Fruit fly (Drosophila melanogaster) whole organism, embryonic: Measurements from ENCODE around the gene mRpL3.

Source experiments
- Antp ChIP-seq: fragments of 200-800 bp; sonication (Bioruptor generic); optimal IDR thresholded peaks from 3 replicates; lab custom pipeline; 2016; ENCODE audit warnings: missing biosample characterization, missing genetic modification characterization
- CG10267 ChIP-seq: fragments of 200-800 bp; sonication (Bioruptor generic); optimal IDR thresholded peaks from 2 replicates; lab custom pipeline; 2018; ENCODE audit warnings: missing biosample characterization, mild to moderate bottlenecking, missing genetic modification characterization, moderate library complexity
- CG10321 ChIP-seq: fragments of 200-800 bp; sonication (Bioruptor generic); IDR thresholded peaks from 2 replicates; pipeline ENCODE4 v1.3.6; 2022; ENCODE audit warnings: missing biosample characterization, missing genetic modification characterization
- CG10431 ChIP-seq: fragments of 200-800 bp; sonication (Bioruptor generic); optimal IDR thresholded peaks from 3 replicates; lab custom pipeline; 2018; ENCODE audit warnings: missing biosample characterization, mild to moderate bottlenecking, missing genetic modification characterization
- CG11560 ChIP-seq: fragments of 200-800 bp; sonication (Bioruptor generic); IDR thresholded peaks from 3 replicates; pipeline ENCODE4 v1.3.6; 2022; ENCODE audit warnings: missing biosample characterization, missing genetic modification characterization
- CG12155 ChIP-seq: fragments of 200-800 bp; sonication (Bioruptor generic); optimal IDR thresholded peaks from 3 replicates; lab custom pipeline; 2016; ENCODE audit warnings: missing biosample characterization, missing genetic modification characterization
- CG13287 ChIP-seq: fragments of 200-800 bp; sonication (Bioruptor generic); IDR thresholded peaks from 2 replicates; pipeline ENCODE4 v1.3.6; 2022; ENCODE audit warnings: missing biosample characterization, missing genetic modification characterization; ENCODE audit not compliant: partially characterized antibody
- CG1647 ChIP-seq: fragments of 200-800 bp; sonication (Bioruptor generic); optimal IDR thresholded peaks from 3 replicates; lab custom pipeline; 2016; ENCODE audit warnings: missing biosample characterization, missing genetic modification characterization
- CG16813 ChIP-seq: fragments of 200-800 bp; sonication (Bioruptor generic); IDR thresholded peaks from 3 replicates; pipeline ENCODE4 v1.3.6; 2022; ENCODE audit warnings: missing biosample characterization, missing genetic modification characterization; ENCODE audit not compliant: partially characterized antibody
- CG17186 ChIP-seq: fragments of 200-800 bp; sonication (Bioruptor generic); optimal IDR thresholded peaks from 3 replicates; lab custom pipeline; 2017; ENCODE audit warnings: missing biosample characterization, missing genetic modification reagents, missing genetic modification characterization
- CG32767 ChIP-seq: fragments of 200-800 bp; sonication (Bioruptor generic); IDR thresholded peaks from 2 replicates; pipeline ENCODE4 v1.3.6; 2022; ENCODE audit warnings: missing biosample characterization, missing genetic modification characterization
- CG4360 ChIP-seq: fragments of 200-800 bp; sonication (Bioruptor generic); IDR thresholded peaks from 2 replicates; pipeline ENCODE4 v1.3.6; 2022; ENCODE audit warnings: missing biosample characterization, missing genetic modification characterization
- CG4424 ChIP-seq: fragments of 200-800 bp; sonication (Bioruptor generic); optimal IDR thresholded peaks from 3 replicates; lab custom pipeline; 2016; ENCODE audit warnings: missing biosample characterization, missing genetic modification characterization
- CG4820 ChIP-seq: fragments of 200-800 bp; sonication (Bioruptor generic); optimal IDR thresholded peaks from 3 replicates; lab custom pipeline; 2016; ENCODE audit warnings: missing biosample characterization, missing genetic modification characterization
- CG7271 ChIP-seq: fragments of 200-800 bp; sonication (Bioruptor generic); optimal IDR thresholded peaks from 2 replicates; lab custom pipeline; 2018; ENCODE audit warnings: missing biosample characterization, mild to moderate bottlenecking, missing genetic modification characterization, moderate library complexity
- CG7556 ChIP-seq: fragments of 200-800 bp; sonication (Bioruptor generic); optimal IDR thresholded peaks from 2 replicates; lab custom pipeline; 2017; ENCODE audit warnings: missing biosample characterization, mild to moderate bottlenecking, missing genetic modification characterization
- CG7745 ChIP-seq: fragments of 200-800 bp; sonication (Bioruptor generic); optimal IDR thresholded peaks from 2 replicates; lab custom pipeline; 2018; ENCODE audit warnings: missing biosample characterization, mild to moderate bottlenecking, missing genetic modification characterization, moderate library complexity
- CG7928 ChIP-seq: fragments of 200-800 bp; sonication (Bioruptor generic); optimal IDR thresholded peaks from 2 replicates; lab custom pipeline; 2017; ENCODE audit warnings: missing biosample characterization, mild to moderate bottlenecking, missing genetic modification characterization
- CG8089 ChIP-seq: fragments of 200-800 bp; sonication (Bioruptor generic); optimal IDR thresholded peaks from 3 replicates; lab custom pipeline; 2016; ENCODE audit warnings: missing biosample characterization, missing genetic modification characterization
- Doc2 ChIP-seq: fragments of 200-800 bp; sonication (Bioruptor generic); IDR thresholded peaks from 2 replicates; pipeline ENCODE4 v1.3.6; 2022; ENCODE audit warnings: missing biosample characterization, missing genetic modification characterization
- Doc3 ChIP-seq: fragments of 200-800 bp; sonication (Bioruptor generic); IDR thresholded peaks from 3 replicates; pipeline ENCODE4 v1.3.6; 2022; ENCODE audit warnings: missing biosample characterization, missing genetic modification characterization; ENCODE audit not compliant: partially characterized antibody
- Gug ChIP-seq: fragments of 200-800 bp; sonication (Bioruptor generic); IDR thresholded peaks from 4 replicates; pipeline ENCODE4 v1.3.6; 2022; ENCODE audit warnings: missing biosample characterization, missing genetic modification characterization
- H2.0 ChIP-seq: fragments of 200-800 bp; sonication (Bioruptor generic); IDR thresholded peaks from 2 replicates; pipeline ENCODE4 v1.3.6; 2022; ENCODE audit warnings: missing biosample characterization, missing genetic modification characterization
- Hmr ChIP-seq: fragments of 200-800 bp; sonication (Bioruptor generic); optimal IDR thresholded peaks from 3 replicates; lab custom pipeline; 2017; ENCODE audit warnings: mild to moderate bottlenecking, missing biosample characterization, missing genetic modification reagents, missing genetic modification characterization
- Hmx ChIP-seq: fragments of 200-800 bp; sonication (Bioruptor generic); optimal IDR thresholded peaks from 2 replicates; lab custom pipeline; 2016; ENCODE audit warnings: missing biosample characterization, missing genetic modification characterization
- Hr51 ChIP-seq, 2 experiments: fragments of 200-800 bp; sonication (Bioruptor generic); optimal IDR thresholded peaks; 2 replicates in 1 of 2; 3 replicates in 1 of 2; lab custom pipeline; 2016 to 2018; ENCODE audit warnings: missing biosample characterization in 2 of 2, missing genetic modification characterization in 2 of 2, mild to moderate bottlenecking in 1 of 2, moderate library complexity in 1 of 2
- Jarid2 ChIP-seq: fragments of 200-800 bp; sonication (Bioruptor generic); optimal IDR thresholded peaks from 3 replicates; lab custom pipeline; 2017; ENCODE audit warnings: mild to moderate bottlenecking, missing biosample characterization, missing genetic modification reagents, missing genetic modification characterization
- Mrtf ChIP-seq: fragments of 200-800 bp; sonication (Bioruptor generic); IDR thresholded peaks from 3 replicates; pipeline ENCODE4 v1.3.6; 2022; ENCODE audit warnings: missing biosample characterization, missing genetic modification characterization
- Nf-YC ChIP-seq: fragments of 200-800 bp; optimal IDR thresholded peaks from 3 replicates; lab custom pipeline; 2019; ENCODE audit warnings: missing biosample characterization, mild to moderate bottlenecking, missing genetic modification characterization, moderate library complexity
- Sin3A ChIP-seq: fragments of >200 bp; optimal IDR thresholded peaks from 2 replicates; lab custom pipeline; 2018
- Stat92E ChIP-seq, 3 experiments: fragments of >200 bp in 2 of 3; fragments of 200-800 bp in 1 of 3; sonication (Bioruptor generic) in 1 of 3; optimal IDR thresholded peaks; 2 replicates each; lab custom pipeline; 2017 to 2019; ENCODE audit warnings: missing biosample characterization in 3 of 3, missing genetic modification characterization in 3 of 3, mild to moderate bottlenecking in 1 of 3, moderate library complexity in 1 of 3
- Tbp ChIP-seq: fragments of >200 bp; optimal IDR thresholded peaks from 2 replicates; lab custom pipeline; 2018; ENCODE audit warnings: missing biosample characterization, missing genetic modification characterization
- bowl ChIP-seq: fragments of 200-800 bp; sonication (Bioruptor generic); IDR thresholded peaks from 2 replicates; pipeline ENCODE4 v1.3.6; 2022; ENCODE audit warnings: missing biosample characterization, missing genetic modification characterization
- crp ChIP-seq, 2 experiments: fragments of 200-800 bp; sonication (Bioruptor generic); optimal IDR thresholded peaks; 2 replicates in 1 of 2; 3 replicates in 1 of 2; lab custom pipeline; 2017; ENCODE audit warnings: missing biosample characterization in 2 of 2, missing genetic modification characterization in 2 of 2, mild to moderate bottlenecking in 1 of 2, moderate library complexity in 1 of 2
- da ChIP-seq: fragments of 200-800 bp; sonication (Bioruptor generic); optimal IDR thresholded peaks from 2 replicates; lab custom pipeline; 2016; ENCODE audit warnings: missing biosample characterization, missing genetic modification characterization
- dimm ChIP-seq: fragments of 200-800 bp; sonication (Bioruptor generic); IDR thresholded peaks from 2 replicates; pipeline ENCODE4 v1.3.6; 2022; ENCODE audit warnings: missing biosample characterization, missing genetic modification characterization
- grau ChIP-seq: fragments of 200-800 bp; optimal IDR thresholded peaks from 3 replicates; lab custom pipeline; 2019; ENCODE audit warnings: missing biosample characterization, mild to moderate bottlenecking, missing genetic modification characterization, moderate library complexity
- knrl ChIP-seq: fragments of 200-800 bp; sonication (Bioruptor generic); IDR thresholded peaks from 3 replicates; pipeline ENCODE4 v1.3.6; 2022; ENCODE audit warnings: missing biosample characterization, missing genetic modification characterization; ENCODE audit not compliant: partially characterized antibody
- nmo ChIP-seq: fragments of 200-800 bp; sonication (Bioruptor generic); optimal IDR thresholded peaks from 2 replicates; lab custom pipeline; 2018; ENCODE audit warnings: missing biosample characterization, mild to moderate bottlenecking, missing genetic modification characterization, moderate library complexity
- pita ChIP-seq: fragments of 200-800 bp; sonication (Bioruptor generic); optimal IDR thresholded peaks from 2 replicates; lab custom pipeline; 2017; ENCODE audit warnings: missing biosample characterization, mild to moderate bottlenecking, missing genetic modification characterization
- ro ChIP-seq: fragments of 200-800 bp; sonication (Bioruptor generic); IDR thresholded peaks from 2 replicates; pipeline ENCODE4 v1.3.6; 2022; ENCODE audit warnings: missing biosample characterization, missing genetic modification characterization
- row ChIP-seq: fragments of 200-800 bp; sonication (Bioruptor generic); IDR thresholded peaks from 3 replicates; pipeline ENCODE4 v1.3.6; 2022; ENCODE audit warnings: missing biosample characterization, missing genetic modification characterization
- schlank ChIP-seq: fragments of 200-800 bp; sonication (Bioruptor generic); optimal IDR thresholded peaks from 2 replicates; lab custom pipeline; 2018; ENCODE audit warnings: missing biosample characterization, mild to moderate bottlenecking, missing genetic modification characterization
- sna ChIP-seq: fragments of 200-800 bp; sonication (Bioruptor generic); IDR thresholded peaks from 2 replicates; pipeline ENCODE4 v1.3.6; 2022; ENCODE audit warnings: missing biosample characterization, missing genetic modification characterization; ENCODE audit not compliant: partially characterized antibody
- sr ChIP-seq: fragments of 200-800 bp; sonication (Bioruptor generic); IDR thresholded peaks from 3 replicates; pipeline ENCODE4 v1.3.6; 2022; ENCODE audit warnings: missing biosample characterization, missing genetic modification characterization
- tna ChIP-seq: fragments of 200-800 bp; sonication (Bioruptor generic); IDR thresholded peaks from 2 replicates; pipeline ENCODE4 v1.3.6; 2022; ENCODE audit warnings: missing biosample characterization, missing genetic modification characterization; ENCODE audit not compliant: partially characterized antibody
- trem ChIP-seq: fragments of 200-800 bp; optimal IDR thresholded peaks from 3 replicates; lab custom pipeline; 2019; ENCODE audit warnings: missing biosample characterization, mild to moderate bottlenecking, missing genetic modification characterization, moderate library complexity
- trh ChIP-seq: fragments of 200-800 bp; sonication (Bioruptor generic); optimal IDR thresholded peaks from 2 replicates; lab custom pipeline; 2016; ENCODE audit warnings: missing biosample characterization, missing genetic modification characterization
- twi ChIP-seq: fragments of 200-800 bp; optimal IDR thresholded peaks from 2 replicates; lab custom pipeline; 2019; ENCODE audit warnings: missing biosample characterization, mild to moderate bottlenecking, missing genetic modification characterization, moderate library complexity
- wdn ChIP-seq: fragments of 200-800 bp; sonication (Bioruptor generic); IDR thresholded peaks from 2 replicates; pipeline ENCODE4 v1.3.6; 2022; ENCODE audit warnings: missing biosample characterization, missing genetic modification characterization
- zfh2 ChIP-seq: fragments of 200-800 bp; sonication (Bioruptor generic); optimal IDR thresholded peaks from 2 replicates; lab custom pipeline; 2016; ENCODE audit warnings: missing biosample characterization, missing genetic modification characterization

mRpL3 gene

DNA sequence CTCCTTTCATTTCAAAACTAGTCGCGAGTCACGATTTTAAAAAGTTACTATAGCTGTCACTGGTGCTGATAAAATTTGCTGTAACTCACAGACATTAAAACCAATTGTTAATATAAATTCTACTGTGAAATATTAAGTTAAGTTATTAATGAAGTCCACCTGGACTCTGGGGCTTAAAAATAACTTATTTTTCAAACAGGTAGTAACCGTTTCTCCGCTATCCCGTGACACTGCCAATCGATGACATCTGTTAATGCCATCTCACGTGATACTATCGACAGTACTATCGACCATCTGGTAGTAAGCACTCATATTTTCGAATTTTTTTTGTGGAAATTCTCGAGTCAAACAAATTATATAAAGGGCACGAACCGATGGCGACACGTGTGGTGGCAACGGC, 27.1 kb upstream of the mRpL3 start, which contains the start of the genes CG12379 and MagR (continued):
- no peak for TF ChIP-seq Stat92E (GFP tag; optimal IDR thresholded peaks at IDR 0.05; lab: Kevin White, UChicago)
- no peak for TF ChIP-seq CG7271
- TF ChIP-seq sr (GFP tag; lab: Robert Waterston, UW): no peak
- TF ChIP-seq Sin3A (lab: Kevin White, UChicago): peak; percentile 58
- no peak for TF ChIP-seq CG10431 (GFP tag; lab: Kevin White, UChicago)
- TF ChIP-seq pita (GFP tag; lab: Kevin White, UChicago): no peak
- TF ChIP-seq sna: peak; percentile 66; the same call in 1 of the 2 replicates
- TF ChIP-seq Hmr (GFP tag; lab: Kevin White, UChicago): no peak
- peak in 1 of 2 experiments; percentile 57 for TF ChIP-seq Hr51 (GFP tag; optimal IDR thresholded peaks at IDR 0.05; lab: Kevin White, UChicago)
- no peak for TF ChIP-seq Jarid2 (GFP tag; lab: Kevin White, UChicago)
- TF ChIP-seq Nf-YC (tag; lab: Kevin White, UChicago): peak; percentile 72
- peak; percentile 78 for TF ChIP-seq CG13287 (GFP tag; lab: Robert Waterston, UW)
- TF ChIP-seq dimm: no peak
- no peak for TF ChIP-seq CG4360 (GFP tag; lab: Robert Waterston, UW)
- no peak for TF ChIP-seq CG7745 (tag; lab: Kevin White, UChicago)
- peak; percentile 86 for TF ChIP-seq knrl (GFP tag; lab: Robert Waterston, UW)
- peak; percentile 70 for TF ChIP-seq grau (tag; lab: Kevin White, UChicago)
- peak; percentile 76 for TF ChIP-seq twi (tag; lab: Kevin White, UChicago)
- TF ChIP-seq CG16813 (GFP tag; lab: Robert Waterston, UW): peak; percentile 87
- TF ChIP-seq zfh2 (GFP tag; lab: Kevin White, UChicago): peak; percentile 64
- TF ChIP-seq CG7928 (GFP tag; lab: Kevin White, UChicago): peak; percentile 10
- TF ChIP-seq CG1647: peak; percentile 45
- TF ChIP-seq Gug: peak; percentile 52; the same call in 1 of the 4 replicates
- TF ChIP-seq schlank: peak; percentile 29
- TF ChIP-seq trh (GFP tag; lab: Kevin White, UChicago): no peak
- peak; percentile 52 for TF ChIP-seq CG10267
- TF ChIP-seq Antp (GFP tag; lab: Kevin White, UChicago): peak; percentile 51
- TF ChIP-seq da (GFP tag; lab: Kevin White, UChicago): no peak
- no peak for TF ChIP-seq CG7556 (GFP tag; lab: Kevin White, UChicago)
- TF ChIP-seq H2.0: no peak
- no peak for TF ChIP-seq Tbp
- TF ChIP-seq row: peak; percentile 95
- TF ChIP-seq bowl: no peak
- peak; percentile 25 to 82 for TF ChIP-seq crp (GFP tag; optimal IDR thresholded peaks at IDR 0.05; lab: Kevin White, UChicago)
- TF ChIP-seq Mrtf (GFP tag; lab: Robert Waterston, UW): no peak
- no peak for TF ChIP-seq tna (GFP tag; lab: Robert Waterston, UW)
- no peak for TF ChIP-seq CG10321 (GFP tag; lab: Robert Waterston, UW)
- TF ChIP-seq CG32767: no peak
- peak; percentile 49 for TF ChIP-seq CG4424
- peak; percentile 54 for TF ChIP-seq trem
- TF ChIP-seq Doc3: peak; percentile 78
- TF ChIP-seq ro (GFP tag; lab: Robert Waterston, UW): 0 out of 2 replicates have a peak, but pooled peaks have one; percentile 14
- TF ChIP-seq nmo (GFP tag; lab: Kevin White, UChicago): peak; percentile 80
- TF ChIP-seq Doc2 (GFP tag; lab: Robert Waterston, UW): no peak
- no peak for TF ChIP-seq wdn (GFP tag; lab: Robert Waterston, UW)
- peak; percentile 15 for TF ChIP-seq Hmx (GFP tag; lab: Kevin White, UChicago)
- TF ChIP-seq CG11560 (tag; lab: Robert Waterston, UW): peak; percentile 59; the same call in 1 of the 3 replicates
- TF ChIP-seq CG12155: no peak
- no peak for TF ChIP-seq CG4820 (GFP tag; lab: Kevin White, UChicago)
- no peak for TF ChIP-seq CG8089 (GFP tag; lab: Kevin White, UChicago)
- TF ChIP-seq CG17186: peak; percentile 7
